Worm (Caenorhabditis elegans): ENCODE results near the gene C40A11.3.

- TF ChIP-seq nhr-76 (tag; optimal IDR thresholded peaks at IDR 0.05) (no peak), mls-2 (tag; optimal IDR thresholded peaks at IDR 0.05) (no peak), elt-1 (tag; optimal IDR thresholded peaks at IDR 0.05; ENCODE audit: borderline replicate concordance, insufficient read depth) (no peak), pha-4 (tag; optimal IDR thresholded peaks at IDR 0.05) (no peak), mep-1 (tag; optimal IDR thresholded peaks at IDR 0.05) (no peak), ham-2 (GFP tag; optimal IDR thresholded peaks at IDR 0.05) (no peak), ceh-83 (GFP tag; optimal IDR thresholded peaks at IDR 0.05) (no peak), ztf-11 (tag; optimal IDR thresholded peaks at IDR 0.05) (no peak), unc-62 (GFP tag; optimal IDR thresholded peaks at IDR 0.05) (no peak), snpc-4 (tag; optimal IDR thresholded peaks at IDR 0.05) (no peak), nhr-28 (tag; optimal IDR thresholded peaks at IDR 0.05) (no peak), unc-39 (tag; optimal IDR thresholded peaks at IDR 0.05) (no peak)
Measured at ce11 chrII:2140817-2141216, at the start of gene C40A11.3.

Data from whole organism, mixed stage, embryonic.